Worm (Caenorhabditis elegans) whole organism, young adult: Measurements from ENCODE around the gene F36H5.17.

Experiments used
- F10E7.11 ChIP-seq: sonication (generic microtip); optimal IDR thresholded peaks from 2 replicates; lab custom pipeline; 2017; ENCODE audit warnings: mild to moderate bottlenecking, missing genetic modification characterization, moderate library complexity, missing compliant biosample characterization
- F37B4.10 ChIP-seq: fragments of 200-800 bp; sonication (Bioruptor generic); IDR thresholded peaks from 2 replicates; pipeline ENCODE4 v1.3.6; 2022; ENCODE audit warnings: missing genetic modification characterization, missing compliant biosample characterization
- F39B2.1 ChIP-seq: fragments of 200-800 bp; sonication (Bioruptor generic); IDR thresholded peaks from 2 replicates; pipeline ENCODE4 v1.3.6; 2022; ENCODE audit warnings: missing genetic modification reagents, missing genetic modification characterization, missing compliant biosample characterization
- F52B5.7 ChIP-seq: sonication (generic microtip); optimal IDR thresholded peaks from 2 replicates; lab custom pipeline; 2016; ENCODE audit warnings: mild to moderate bottlenecking, missing genetic modification characterization, missing compliant biosample characterization
- ZK185.1 ChIP-seq: sonication (generic microtip); optimal IDR thresholded peaks from 2 replicates; lab custom pipeline; 2016; ENCODE audit warnings: mild to moderate bottlenecking, missing genetic modification characterization, missing compliant biosample characterization; ENCODE audit not compliant: poor library complexity, severe bottlenecking
- akir-1 ChIP-seq: fragments of 200-800 bp; sonication (Bioruptor generic); optimal IDR thresholded peaks from 2 replicates; lab custom pipeline; 2018; ENCODE audit warnings: mild to moderate bottlenecking, missing genetic modification characterization, moderate library complexity, missing compliant biosample characterization
- aptf-2 ChIP-seq: fragments of 200-800 bp; sonication (Bioruptor generic); conservative IDR thresholded peaks from 2 replicates; pipeline ENCODE4 v1.3.6; 2022; ENCODE audit warnings: missing genetic modification reagents, missing genetic modification characterization, missing compliant biosample characterization
- attf-3 ChIP-seq: fragments of 200-800 bp; sonication (Bioruptor generic); conservative IDR thresholded peaks from 2 replicates; pipeline ENCODE4 v1.3.6; 2022; ENCODE audit warnings: missing genetic modification reagents, missing genetic modification characterization, missing compliant biosample characterization
- attf-6 ChIP-seq: fragments of 200-800 bp; sonication (Bioruptor generic); IDR thresholded peaks from 2 replicates; pipeline ENCODE4 v1.3.6; 2022; ENCODE audit warnings: missing genetic modification reagents, missing genetic modification characterization, missing compliant biosample characterization
- bed-1 ChIP-seq: fragments of 200-800 bp; sonication (Bioruptor generic); IDR thresholded peaks from 2 replicates; pipeline ENCODE4 v1.3.6; 2022; ENCODE audit warnings: missing genetic modification reagents, missing genetic modification characterization, missing compliant biosample characterization
- ceh-100 ChIP-seq: fragments of 200-800 bp; sonication (Bioruptor generic); IDR thresholded peaks from 2 replicates; pipeline ENCODE4 v1.3.6; 2022; ENCODE audit warnings: missing genetic modification reagents, missing genetic modification characterization, missing compliant biosample characterization
- ceh-58 ChIP-seq: fragments of 200-800 bp; sonication (Bioruptor generic); IDR thresholded peaks from 2 replicates; pipeline ENCODE4 v1.3.6; 2022; ENCODE audit warnings: missing genetic modification characterization, missing compliant biosample characterization
- dpff-1 ChIP-seq: sonication (generic microtip); optimal IDR thresholded peaks from 2 replicates; lab custom pipeline; 2017; ENCODE audit warnings: mild to moderate bottlenecking, missing genetic modification characterization, missing compliant biosample characterization
- dpl-1 ChIP-seq: fragments of 150-350 bp; optimal IDR thresholded peaks from 2 replicates; lab custom pipeline; 2014; ENCODE audit warnings: missing biosample characterization, missing genetic modification reagents, missing genetic modification characterization
- egl-18 ChIP-seq: fragments of 200-800 bp; sonication (Bioruptor generic); IDR thresholded peaks from 2 replicates; pipeline ENCODE4 v1.3.6; 2022; ENCODE audit warnings: missing genetic modification reagents, missing genetic modification characterization, missing compliant biosample characterization
- egrh-3 ChIP-seq: fragments of 200-800 bp; sonication (Bioruptor generic); IDR thresholded peaks from 2 replicates; pipeline ENCODE4 v1.3.6; 2022; ENCODE audit warnings: missing genetic modification reagents, missing genetic modification characterization, missing compliant biosample characterization
- ekl-4 ChIP-seq: fragments of 200-800 bp; sonication (Bioruptor generic); IDR thresholded peaks from 2 replicates; pipeline ENCODE4 v1.3.6; 2022; ENCODE audit warnings: missing genetic modification reagents, missing genetic modification characterization, missing compliant biosample characterization
- ets-4 ChIP-seq: fragments of 200-800 bp; sonication (Bioruptor generic); optimal IDR thresholded peaks from 2 replicates; lab custom pipeline; 2018; ENCODE audit warnings: mild to moderate bottlenecking, missing genetic modification characterization, missing compliant biosample characterization
- fkh-3 ChIP-seq: sonication (generic microtip); optimal IDR thresholded peaks from 2 replicates; lab custom pipeline; 2016; ENCODE audit warnings: mild to moderate bottlenecking, missing genetic modification characterization, missing compliant biosample characterization
- hrde-1 ChIP-seq: sonication (generic microtip); optimal IDR thresholded peaks from 2 replicates; lab custom pipeline; 2016; ENCODE audit warnings: missing genetic modification characterization, mild to moderate bottlenecking, missing compliant biosample characterization, moderate library complexity, missing genotype, missing genetic modification reagents, borderline replicate concordance
- let-526 ChIP-seq: fragments of 200-800 bp; sonication (Bioruptor generic); IDR thresholded peaks from 2 replicates; pipeline ENCODE4 v1.3.6; 2022; ENCODE audit warnings: missing genetic modification reagents, missing genetic modification characterization, missing compliant biosample characterization
- lin-35 ChIP-seq, 3 experiments: fragments of 150-350 bp in 2 of 3; sonication (generic microtip) in 1 of 3; optimal IDR thresholded peaks; 2 replicates each; lab custom pipeline; 2014 to 2018; ENCODE audit warnings: missing biosample characterization in 3 of 3, missing genetic modification characterization in 3 of 3, missing genetic modification reagents in 3 of 3
- madf-8 ChIP-seq: fragments of 200-800 bp; sonication (Bioruptor generic); conservative IDR thresholded peaks from 2 replicates; pipeline ENCODE4 v1.3.6; 2022; ENCODE audit warnings: missing genetic modification reagents, missing genetic modification characterization, missing compliant biosample characterization
- mxl-1 ChIP-seq: sonication (generic microtip); optimal IDR thresholded peaks from 2 replicates; lab custom pipeline; 2016; ENCODE audit warnings: missing genetic modification characterization, missing compliant biosample characterization
- nfya-1 ChIP-seq: sonication (generic microtip); optimal IDR thresholded peaks from 2 replicates; lab custom pipeline; 2017; ENCODE audit warnings: antibody characterized with exemption, missing compliant biosample characterization, missing genetic modification characterization, borderline replicate concordance; ENCODE audit not compliant: insufficient read depth
- nfya-2 ChIP-seq: fragments of 200-800 bp; sonication (Bioruptor generic); IDR thresholded peaks from 2 replicates; pipeline ENCODE4 v1.3.6; 2022; ENCODE audit warnings: missing genetic modification reagents, missing genetic modification characterization, missing compliant biosample characterization
- nfyb-1 ChIP-seq: fragments of 200-800 bp; sonication (Bioruptor generic); IDR thresholded peaks from 2 replicates; pipeline ENCODE4 v1.3.6; 2022; ENCODE audit warnings: missing genetic modification reagents, missing genetic modification characterization, missing compliant biosample characterization
- nhr-120 ChIP-seq: fragments of 200-800 bp; sonication (Bioruptor generic); IDR thresholded peaks from 2 replicates; pipeline ENCODE4 v1.3.6; 2022; ENCODE audit warnings: missing genetic modification characterization, missing compliant biosample characterization
- rcor-1 ChIP-seq: fragments of 200-800 bp; sonication (Bioruptor generic); IDR thresholded peaks from 2 replicates; pipeline ENCODE4 v1.3.6; 2022; ENCODE audit warnings: missing genetic modification reagents, missing genetic modification characterization, missing compliant biosample characterization
- sdz-38 ChIP-seq: sonication (generic microtip); optimal IDR thresholded peaks from 2 replicates; lab custom pipeline; 2016; ENCODE audit warnings: missing genotype, missing genetic modification characterization, missing compliant biosample characterization
- sea-2 ChIP-seq: fragments of 200-800 bp; sonication (Bioruptor generic); IDR thresholded peaks from 2 replicates; pipeline ENCODE4 v1.3.6; 2022; ENCODE audit warnings: missing genetic modification characterization, missing compliant biosample characterization
- snpc-1.3 ChIP-seq: sonication (generic microtip); optimal IDR thresholded peaks from 2 replicates; lab custom pipeline; 2017; ENCODE audit warnings: missing genetic modification characterization, mild to moderate bottlenecking, missing compliant biosample characterization, antibody characterized with exemption, moderate library complexity, missing genotype, missing genetic modification reagents; ENCODE audit not compliant: insufficient read depth
- snpc-4 ChIP-seq, 5 experiments: fragments of 150-350 bp in 1 of 5; sonication (generic microtip) in 4 of 5; optimal IDR thresholded peaks; 2 replicates each; lab custom pipeline; 2014 to 2018; ENCODE audit warnings: missing genetic modification characterization in 5 of 5, missing biosample characterization in 3 of 5, antibody characterized with exemption in 2 of 5, mild to moderate bottlenecking in 2 of 5, missing compliant biosample characterization in 2 of 5, missing genotype in 2 of 5, moderate library complexity in 2 of 5, missing genetic modification reagents in 1 of 5
- tbp1 ChIP-seq: fragments of 200-800 bp; sonication (Bioruptor generic); optimal IDR thresholded peaks from 2 replicates; lab custom pipeline; 2018; ENCODE audit warnings: mild to moderate bottlenecking, missing genetic modification characterization, missing compliant biosample characterization
- unc-130 ChIP-seq: sonication (generic microtip); optimal IDR thresholded peaks from 2 replicates; lab custom pipeline; 2016; ENCODE audit warnings: missing genetic modification reagents, missing genetic modification characterization, missing compliant biosample characterization
- unc-62 ChIP-seq: fragments of 150-350 bp; optimal IDR thresholded peaks from 2 replicates; lab custom pipeline; 2014; ENCODE audit warnings: missing biosample characterization, missing genetic modification reagents, missing genetic modification characterization
- ztf-26 ChIP-seq: sonication (generic microtip); optimal IDR thresholded peaks from 2 replicates; lab custom pipeline; 2017; ENCODE audit warnings: missing genetic modification characterization, missing compliant biosample characterization
- ztf-28 ChIP-seq: fragments of 200-800 bp; sonication (Bioruptor generic); IDR thresholded peaks from 2 replicates; pipeline ENCODE4 v1.3.6; 2022; ENCODE audit warnings: missing genetic modification reagents, missing genetic modification characterization, missing compliant biosample characterization

F36H5.17 gene

ce11 chrII:1756582-1756981 lies 610 bp upstream of the F36H5.17 start, which contains the start of gene fbxb-53:
Gene fbxb-53 (plus strand): TSS chrII:1756882.
- TF ChIP-seq F39B2.1, result no peak
- no peak for TF ChIP-seq sea-2 (GFP tag; lab: Robert Waterston, UW)
- no peak for TF ChIP-seq let-526 (GFP tag; lab: Robert Waterston, UW)
- no peak for TF ChIP-seq F52B5.7
- TF ChIP-seq egrh-3 (GFP tag; lab: Robert Waterston, UW), result no peak

ce11 chrII:1752990-1753389 lies 3.0 kb downstream of the F36H5.17 start, which contains the start of gene F36H5.9:
Gene F36H5.9 (minus strand): TSS chrII:1753090.
- TF ChIP-seq attf-6 (GFP tag; lab: Robert Waterston, UW), result no peak
- no peak for TF ChIP-seq egl-18 (GFP tag; lab: Robert Waterston, UW)
- TF ChIP-seq ets-4 (GFP tag; lab: Kevin White, UChicago), result no peak
- TF ChIP-seq sea-2 (GFP tag; lab: Robert Waterston, UW), result no peak
- no peak for TF ChIP-seq nfya-1 (tag; lab: Kevin White, UChicago)
- no peak for TF ChIP-seq attf-3 (GFP tag; lab: Robert Waterston, UW)
- no peak for TF ChIP-seq unc-62
- TF ChIP-seq F37B4.10, result no peak
- TF ChIP-seq nfyb-1 (GFP tag; lab: Robert Waterston, UW), result no peak
- no peak for TF ChIP-seq bed-1
- TF ChIP-seq lin-35 (GFP tag; optimal IDR thresholded peaks at IDR 0.05; lab: Kevin White, UChicago), result no peak
- no peak for TF ChIP-seq fkh-3 (tag; lab: Kevin White, UChicago)
- no peak for TF ChIP-seq ztf-26 (tag; lab: Kevin White, UChicago)
- TF ChIP-seq hrde-1 (tag; lab: Kevin White, UChicago), result no peak
- TF ChIP-seq aptf-2 (GFP tag; lab: Robert Waterston, UW), result no peak
- no peak for TF ChIP-seq snpc-4 (GFP tag; optimal IDR thresholded peaks at IDR 0.05; lab: Kevin White, UChicago)
- no peak for TF ChIP-seq snpc-4 (tag; optimal IDR thresholded peaks at IDR 0.05; lab: Kevin White, UChicago)

DNA sequence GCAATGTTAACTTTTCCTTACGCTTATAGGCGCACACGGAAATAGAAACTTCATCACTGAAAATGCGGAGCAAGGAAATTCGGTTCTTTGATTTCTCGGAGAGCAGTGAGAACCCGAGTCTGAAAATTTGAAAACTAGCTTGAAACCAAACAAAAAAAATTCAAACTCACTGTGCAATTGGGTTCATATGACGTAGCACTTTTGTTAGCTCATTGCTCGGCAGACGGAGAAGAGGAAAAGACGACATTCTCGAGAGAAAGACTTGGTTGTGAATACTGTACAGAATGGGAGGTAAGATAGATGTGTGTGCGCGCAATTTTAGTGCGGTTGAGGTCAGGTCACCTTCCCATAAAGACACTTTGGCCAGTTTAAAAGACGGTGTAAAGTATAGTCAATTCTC lies 5.6 kb downstream of the F36H5.17 start, which contains the start of the genes F36H5.13 and F36H5.8:
F36H5.13 (minus strand) TSS at position 101 of the 400 bp plus-strand sequence.
F36H5.8 (minus strand) TSS at position 274 of the 400 bp plus-strand sequence.
- TF ChIP-seq ekl-4 (GFP tag; lab: Robert Waterston, UW), result no peak
- TF ChIP-seq sdz-38 (tag; lab: Kevin White, UChicago), result no peak
- TF ChIP-seq madf-8 (GFP tag; lab: Robert Waterston, UW), result no peak
- TF ChIP-seq egl-18 (GFP tag; lab: Robert Waterston, UW), result no peak
- TF ChIP-seq nhr-120 (GFP tag; lab: Robert Waterston, UW), result no peak
- TF ChIP-seq ceh-100 (GFP tag; lab: Robert Waterston, UW), result no peak
- TF ChIP-seq mxl-1 (tag; lab: Kevin White, UChicago), result no peak

DNA sequence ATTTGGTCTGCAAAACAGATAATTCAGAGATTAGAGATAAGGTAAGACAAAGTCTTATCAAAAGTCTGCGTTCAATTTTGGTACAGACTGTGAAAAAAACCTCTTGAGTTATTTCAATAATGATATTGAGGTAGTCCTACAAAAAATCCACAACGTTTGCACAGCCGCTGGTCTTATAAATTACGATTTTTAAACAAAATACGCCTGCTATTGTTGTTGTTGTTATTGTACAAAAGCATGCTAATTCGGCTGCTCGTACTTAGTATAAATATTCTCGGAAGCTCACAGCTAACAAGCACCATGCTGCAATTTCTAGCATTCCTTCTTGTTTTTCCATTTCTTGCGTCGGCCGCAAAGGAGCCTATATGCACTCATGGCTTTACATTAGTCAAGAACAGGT lies 11.8 kb downstream of the F36H5.17 start, which contains the start of gene clec-19:
clec-19 (plus strand) TSS at position 301 of the 400 bp plus-strand sequence.
- TF ChIP-seq ceh-58 (GFP tag; lab: Robert Waterston, UW) (no peak), nfya-2 (no peak), dpl-1 (no peak), ztf-28 (GFP tag; lab: Robert Waterston, UW) (no peak), akir-1 (GFP tag; lab: Kevin White, UChicago) (no peak), F10E7.11 (tag; lab: Kevin White, UChicago) (no peak), unc-130 (GFP tag; lab: Kevin White, UChicago) (no peak), dpff-1 (tag; lab: Kevin White, UChicago) (no peak), ZK185.1 (no peak), ets-4 (GFP tag; lab: Kevin White, UChicago) (no peak), snpc-4 (GFP tag; optimal IDR thresholded peaks at IDR 0.05; lab: Kevin White, UChicago) (no peak), snpc-4 (tag; optimal IDR thresholded peaks at IDR 0.05; lab: Kevin White, UChicago) (no peak), rcor-1 (GFP tag; lab: Robert Waterston, UW) (no peak), tbp1 (GFP tag; lab: Kevin White, UChicago) (no peak), snpc-1.3 (tag; lab: Kevin White, UChicago) (no peak)
